Worm (Caenorhabditis elegans) whole organism, L1 larva: ENCODE measurements around the gene C10E2.2.

ENCODE experiments used
- F16B12.6 ChIP-seq: fragments of 150-350 bp; optimal IDR thresholded peaks from 2 replicates; lab custom pipeline; 2014; ENCODE audit warnings: missing biosample characterization, missing genetic modification characterization
- aha-1 ChIP-seq: fragments of 150-350 bp; optimal IDR thresholded peaks from 2 replicates; lab custom pipeline; 2014; ENCODE audit warnings: missing biosample characterization, missing genetic modification characterization
- blmp-1 ChIP-seq: fragments of 150-350 bp; optimal IDR thresholded peaks from 2 replicates; lab custom pipeline; 2014; ENCODE audit warnings: missing biosample characterization, missing genetic modification characterization
- ceh-63 ChIP-seq: fragments of 200-800 bp; sonication (Bioruptor generic); optimal IDR thresholded peaks from 2 replicates; lab custom pipeline; 2018; ENCODE audit warnings: mild to moderate bottlenecking, missing genetic modification characterization, missing compliant biosample characterization
- ceh-8 ChIP-seq: fragments of 200-800 bp; sonication (Bioruptor generic); optimal IDR thresholded peaks from 2 replicates; lab custom pipeline; 2018; ENCODE audit warnings: mild to moderate bottlenecking, missing genetic modification characterization, moderate library complexity, missing compliant biosample characterization
- ceh-88 ChIP-seq: fragments of 200-800 bp; sonication (Bioruptor generic); IDR thresholded peaks from 2 replicates; pipeline ENCODE4 v1.3.6; 2022; ENCODE audit warnings: missing genetic modification characterization, missing compliant biosample characterization
- ces-1 ChIP-seq: fragments of 150-350 bp; optimal IDR thresholded peaks from 2 replicates; lab custom pipeline; 2014; ENCODE audit warnings: missing biosample characterization, missing genetic modification reagents, missing genetic modification characterization
- dsc-1 ChIP-seq: sonication (generic microtip); optimal IDR thresholded peaks from 2 replicates; lab custom pipeline; 2016; ENCODE audit warnings: mild to moderate bottlenecking, missing genetic modification characterization, missing compliant biosample characterization
- egl-13 ChIP-seq: sonication (generic microtip); optimal IDR thresholded peaks from 2 replicates; lab custom pipeline; 2016; ENCODE audit warnings: missing genotype, missing genetic modification reagents, missing genetic modification characterization, missing compliant biosample characterization
- egl-27 ChIP-seq, 2 experiments: fragments of 150-350 bp in 1 of 2; sonication (generic microtip); optimal IDR thresholded peaks; 3 replicates each; lab custom pipeline; 2017 to 2018; ENCODE audit warnings: missing biosample characterization in 2 of 2, missing genetic modification characterization in 2 of 2, missing genetic modification reagents in 2 of 2
- fkh-10 ChIP-seq: sonication (generic microtip); optimal IDR thresholded peaks from 2 replicates; lab custom pipeline; 2017; ENCODE audit warnings: missing biosample characterization, missing genetic modification reagents, missing genetic modification characterization
- fkh-4 ChIP-seq: sonication (generic microtip); optimal IDR thresholded peaks from 2 replicates; lab custom pipeline; 2016; ENCODE audit warnings: missing compliant biosample characterization, missing genetic modification characterization, borderline replicate concordance
- fkh-8 ChIP-seq: sonication (generic microtip); optimal IDR thresholded peaks from 2 replicates; lab custom pipeline; 2016; ENCODE audit warnings: mild to moderate bottlenecking, missing genetic modification characterization, missing compliant biosample characterization
- grh-1 ChIP-seq: fragments of 200-800 bp; sonication (Bioruptor generic); IDR thresholded peaks from 2 replicates; pipeline ENCODE4 v1.3.6; 2022; ENCODE audit warnings: missing genetic modification reagents, missing genetic modification characterization, missing compliant biosample characterization
- hlh-17 ChIP-seq: fragments of 200-800 bp; sonication (Bioruptor generic); optimal IDR thresholded peaks from 2 replicates; lab custom pipeline; 2018; ENCODE audit warnings: missing genetic modification characterization, mild to moderate bottlenecking, missing compliant biosample characterization, moderate library complexity, borderline replicate concordance
- hlh-4 ChIP-seq: sonication (generic microtip); optimal IDR thresholded peaks from 2 replicates; lab custom pipeline; 2016; ENCODE audit warnings: mild to moderate bottlenecking, missing genetic modification characterization, missing compliant biosample characterization
- irx-1 ChIP-seq: sonication (generic microtip); optimal IDR thresholded peaks from 2 replicates; lab custom pipeline; 2016; ENCODE audit warnings: missing genetic modification characterization, missing compliant biosample characterization
- isw-1 ChIP-seq: fragments of 200-800 bp; sonication (Bioruptor generic); IDR thresholded peaks from 2 replicates; pipeline ENCODE4 v1.3.6; 2022; ENCODE audit warnings: missing genetic modification characterization, missing compliant biosample characterization
- lin-13 ChIP-seq: fragments of 150-350 bp; optimal IDR thresholded peaks from 2 replicates; lab custom pipeline; 2014; ENCODE audit warnings: missing biosample characterization, missing genetic modification reagents, missing genetic modification characterization
- lin-14 ChIP-seq: fragments of 200-800 bp; sonication (Bioruptor generic); optimal IDR thresholded peaks from 2 replicates; lab custom pipeline; 2018; ENCODE audit warnings: mild to moderate bottlenecking, missing genetic modification characterization, moderate library complexity, missing compliant biosample characterization
- lin-35 ChIP-seq, 2 experiments: fragments of 150-350 bp; optimal IDR thresholded peaks; 2 replicates each; lab custom pipeline; 2014; ENCODE audit warnings: missing biosample characterization in 2 of 2, missing genetic modification characterization in 2 of 2, missing genetic modification reagents in 2 of 2
- lin-39 ChIP-seq: fragments of 150-350 bp; optimal IDR thresholded peaks from 2 replicates; lab custom pipeline; 2014; ENCODE audit warnings: missing biosample characterization, missing genetic modification reagents, missing genetic modification characterization
- lir-3 ChIP-seq: sonication (generic microtip); optimal IDR thresholded peaks from 2 replicates; lab custom pipeline; 2016; ENCODE audit warnings: mild to moderate bottlenecking, missing genetic modification characterization, moderate library complexity, missing compliant biosample characterization; ENCODE audit not compliant: poor library complexity
- mdl-1 ChIP-seq, 2 experiments: fragments of 150-350 bp; optimal IDR thresholded peaks; 2 replicates each; lab custom pipeline; 2014 to 2017; ENCODE audit warnings: missing biosample characterization in 2 of 2, missing genetic modification characterization in 2 of 2, inconsistent platforms in 1 of 2
- nhr-11 ChIP-seq: fragments of 150-350 bp; optimal IDR thresholded peaks from 2 replicates; lab custom pipeline; 2014; ENCODE audit warnings: missing biosample characterization, missing genetic modification characterization
- nhr-12 ChIP-seq: sonication (generic microtip); optimal IDR thresholded peaks from 2 replicates; lab custom pipeline; 2017; ENCODE audit warnings: missing biosample characterization, missing genetic modification characterization
- nhr-20 ChIP-seq: sonication (generic microtip); optimal IDR thresholded peaks from 2 replicates; lab custom pipeline; 2016; ENCODE audit warnings: mild to moderate bottlenecking, missing genetic modification characterization, missing compliant biosample characterization
- nhr-28 ChIP-seq: fragments of 150-350 bp; optimal IDR thresholded peaks from 2 replicates; lab custom pipeline; 2014; ENCODE audit warnings: missing biosample characterization, missing genetic modification characterization
- nhr-47 ChIP-seq: sonication (generic microtip); optimal IDR thresholded peaks from 2 replicates; lab custom pipeline; 2016; ENCODE audit warnings: mild to moderate bottlenecking, missing genetic modification characterization, moderate library complexity, missing compliant biosample characterization
- nhr-71 ChIP-seq: sonication (generic microtip); optimal IDR thresholded peaks from 2 replicates; lab custom pipeline; 2016; ENCODE audit warnings: mild to moderate bottlenecking, missing genetic modification characterization, moderate library complexity, missing compliant biosample characterization
- nhr-84 ChIP-seq: sonication (generic microtip); optimal IDR thresholded peaks from 2 replicates; lab custom pipeline; 2017; ENCODE audit warnings: missing biosample characterization, missing genetic modification characterization
- nhr-85 ChIP-seq: sonication (generic microtip); peaks from one replicate; lab custom pipeline; 2016; ENCODE audit warnings: missing genetic modification characterization, inconsistent platforms, missing compliant biosample characterization
- nhr-90 ChIP-seq: sonication (generic microtip); optimal IDR thresholded peaks from 2 replicates; lab custom pipeline; 2016; ENCODE audit warnings: mild to moderate bottlenecking, missing genetic modification characterization, missing compliant biosample characterization; ENCODE audit not compliant: poor library complexity
- snpc-4 ChIP-seq: fragments of 150-350 bp; optimal IDR thresholded peaks from 2 replicates; lab custom pipeline; 2014; ENCODE audit warnings: missing biosample characterization, missing genetic modification characterization
- sptf-1 ChIP-seq: fragments of 150-350 bp; optimal IDR thresholded peaks from 2 replicates; lab custom pipeline; 2014; ENCODE audit warnings: missing biosample characterization, missing genetic modification characterization
- swsn-7 ChIP-seq: sonication (generic microtip); optimal IDR thresholded peaks from 2 replicates; lab custom pipeline; 2016; ENCODE audit warnings: missing genetic modification characterization, missing compliant biosample characterization
- tlp-1 ChIP-seq: fragments of 150-350 bp; optimal IDR thresholded peaks from 2 replicates; lab custom pipeline; 2014; ENCODE audit warnings: missing biosample characterization, missing genetic modification characterization
- unc-130 ChIP-seq: fragments of 150-350 bp; optimal IDR thresholded peaks from 2 replicates; lab custom pipeline; 2017; ENCODE audit warnings: missing biosample characterization, missing genetic modification characterization, inconsistent platforms
- unc-86 ChIP-seq: sonication (generic microtip); optimal IDR thresholded peaks from 2 replicates; lab custom pipeline; 2016; ENCODE audit warnings: missing genetic modification characterization, missing compliant biosample characterization
- unc-98 ChIP-seq: fragments of 200-800 bp; sonication (Bioruptor generic); IDR thresholded peaks from 2 replicates; pipeline ENCODE4 v1.3.6; 2022; ENCODE audit warnings: missing genetic modification characterization, missing compliant biosample characterization
- ztf-11 ChIP-seq, 2 experiments: sonication (generic microtip); optimal IDR thresholded peaks; 2 replicates each; lab custom pipeline; 2016 to 2017; ENCODE audit warnings: missing genetic modification characterization in 2 of 2, missing biosample characterization in 1 of 2, missing compliant biosample characterization in 1 of 2
- ztf-4 ChIP-seq: fragments of 150-350 bp; optimal IDR thresholded peaks from 2 replicates; lab custom pipeline; 2014; ENCODE audit warnings: missing biosample characterization, missing genetic modification characterization

Gene C10E2.2

ce11 chrX:16737478-16737877 lies 7.6 kb upstream of the C10E2.2 start:
- TF ChIP-seq dsc-1 (tag; lab: Kevin White, UChicago) (no peak), grh-1 (GFP tag; lab: Robert Waterston, UW) (no peak), lin-39 (tag; lab: Kevin White, UChicago) (no peak), blmp-1 (tag; lab: Kevin White, UChicago) (no peak), isw-1 (GFP tag; lab: Robert Waterston, UW) (no peak), fkh-10 (GFP tag; lab: Kevin White, UChicago) (peak; percentile 1), fkh-4 (tag; lab: Kevin White, UChicago) (no peak), lin-35 (GFP tag; optimal IDR thresholded peaks at IDR 0.05; lab: Kevin White, UChicago) (no peak), unc-98 (GFP tag; lab: Robert Waterston, UW) (no peak), nhr-85 (no peak), unc-130 (tag; lab: Kevin White, UChicago) (no peak), ceh-8 (GFP tag; lab: Kevin White, UChicago) (no peak), nhr-47 (tag; lab: Kevin White, UChicago) (peak; percentile 41), swsn-7 (tag; lab: Kevin White, UChicago) (peak; percentile 23), egl-27 (tag; optimal IDR thresholded peaks at IDR 0.05; lab: Kevin White, UChicago) (no peak), nhr-11 (tag; lab: Kevin White, UChicago) (no peak), fkh-8 (peak; percentile 70), unc-86 (peak; percentile 66), nhr-20 (tag; lab: Kevin White, UChicago) (peak; percentile 9), nhr-12 (no peak), ces-1 (no peak), sptf-1 (tag; lab: Kevin White, UChicago) (no peak), F16B12.6 (tag; lab: Kevin White, UChicago) (no peak), lin-14 (GFP tag; lab: Kevin White, UChicago) (peak; percentile 73), ztf-4 (tag; lab: Kevin White, UChicago) (peak; percentile 6), lir-3 (tag; lab: Kevin White, UChicago) (no peak), snpc-4 (tag; lab: Kevin White, UChicago) (no peak), irx-1 (tag; lab: Kevin White, UChicago) (no peak), ceh-63 (GFP tag; lab: Kevin White, UChicago) (no peak), egl-13 (tag; lab: Kevin White, UChicago) (peak; percentile 42), nhr-71 (peak; percentile 67), aha-1 (tag; lab: Kevin White, UChicago) (no peak), mdl-1 (tag; optimal IDR thresholded peaks at IDR 0.05; lab: Kevin White, UChicago) (no peak)

- TF ChIP-seq unc-86 (peak; percentile 9), swsn-7 (tag; lab: Kevin White, UChicago) (no peak)
Measured at ce11 chrX:16752196-16752595, 7.2 kb downstream of the C10E2.2 start.

ce11 chrX:16754474-16754873 lies 9.4 kb downstream of the C10E2.2 start, which contains the start of gene C10E2.5:
Gene C10E2.5 (minus strand): TSS chrX:16754574.
- no peak for TF ChIP-seq dsc-1 (tag; lab: Kevin White, UChicago)
- no peak for TF ChIP-seq hlh-4 (tag; lab: Kevin White, UChicago)
- no peak for TF ChIP-seq nhr-84 (tag; lab: Kevin White, UChicago)
- no peak for TF ChIP-seq ceh-88
- TF ChIP-seq hlh-17 (GFP tag; lab: Kevin White, UChicago), result no peak
- no peak for TF ChIP-seq lin-13 (GFP tag; lab: Kevin White, UChicago)
- TF ChIP-seq ztf-11 (tag; optimal IDR thresholded peaks at IDR 0.05; lab: Kevin White, UChicago), result no peak
- no peak for TF ChIP-seq tlp-1 (tag; lab: Kevin White, UChicago)
- TF ChIP-seq egl-13 (tag; lab: Kevin White, UChicago), result no peak
- TF ChIP-seq snpc-4 (tag; lab: Kevin White, UChicago), result no peak
- no peak for TF ChIP-seq lin-35 (GFP tag; optimal IDR thresholded peaks at IDR 0.05; lab: Kevin White, UChicago)
- no peak for TF ChIP-seq nhr-28 (tag; lab: Kevin White, UChicago)
- no peak for TF ChIP-seq nhr-90 (tag; lab: Kevin White, UChicago)
- TF ChIP-seq, all 84 proteins: peak for 0
